Fruit fly (Drosophila melanogaster): ENCODE results near the gene CG11714.

CG11714 gene

dm6 chr3L:11492457-11492856 is 30.1 kb downstream of the CG11714 start:
- no peak for TF ChIP-seq CG17801 (GFP tag; optimal IDR thresholded peaks at IDR 0.05; ENCODE audit: partially characterized antibody)

- TF ChIP-seq CG17801 (GFP tag; optimal IDR thresholded peaks at IDR 0.05; ENCODE audit: partially characterized antibody), result no peak
Observed at dm6 chr3L:11491874-11492268, 30.6 kb downstream of the CG11714 start.

dm6 chr3L:11491222-11491873 is 31.2 kb downstream of the CG11714 start:
- TF ChIP-seq CG17801 (GFP tag; optimal IDR thresholded peaks at IDR 0.05; ENCODE audit: partially characterized antibody), result peak; percentile 82

- TF ChIP-seq CG17801 (GFP tag; optimal IDR thresholded peaks at IDR 0.05; ENCODE audit: partially characterized antibody), result no peak
Observed at dm6 chr3L:11490539-11490938, 32.0 kb downstream of the CG11714 start.

- no peak for TF ChIP-seq CG17801 (GFP tag; optimal IDR thresholded peaks at IDR 0.05; ENCODE audit: partially characterized antibody)
Observed at dm6 chr3L:11489489-11489888, 33.0 kb downstream of the CG11714 start.

dm6 chr3L:11488264-11488663 is 34.2 kb downstream of the CG11714 start:
- no peak for TF ChIP-seq CG17801 (GFP tag; optimal IDR thresholded peaks at IDR 0.05; ENCODE audit: partially characterized antibody)

dm6 chr3L:11487327-11487973 is 35.1 kb downstream of the CG11714 start, which contains the start of gene chrb:
chrb (plus strand) TSS chr3L:11487550.
- TF ChIP-seq CG17801 (GFP tag; optimal IDR thresholded peaks at IDR 0.05; ENCODE audit: partially characterized antibody), result peak; percentile 55

- TF ChIP-seq CG17801 (GFP tag; optimal IDR thresholded peaks at IDR 0.05; ENCODE audit: partially characterized antibody), result no peak
Observed at dm6 chr3L:11485956-11486609, 36.4 kb downstream of the CG11714 start.

- TF ChIP-seq CG17801 (GFP tag; optimal IDR thresholded peaks at IDR 0.05; ENCODE audit: partially characterized antibody), result no peak
Observed at dm6 chr3L:11484483-11484882, 38.0 kb downstream of the CG11714 start.

dm6 chr3L:11483135-11483534 is 39.4 kb downstream of the CG11714 start:
- TF ChIP-seq CG17801 (GFP tag; optimal IDR thresholded peaks at IDR 0.05; ENCODE audit: partially characterized antibody), result no peak

- TF ChIP-seq CG17801 (GFP tag; optimal IDR thresholded peaks at IDR 0.05; ENCODE audit: partially characterized antibody), result no peak
Observed at dm6 chr3L:11480304-11480703, 42.2 kb downstream of the CG11714 start.

- no peak for TF ChIP-seq CG17801 (GFP tag; optimal IDR thresholded peaks at IDR 0.05; ENCODE audit: partially characterized antibody)
Observed at dm6 chr3L:11474658-11475057, 47.9 kb downstream of the CG11714 start, which contains the start of gene Vha16-2. Vha16-2 (plus strand) TSS chr3L:11474958.

- TF ChIP-seq CG17801 (GFP tag; optimal IDR thresholded peaks at IDR 0.05; ENCODE audit: partially characterized antibody), result no peak
Observed at dm6 chr3L:11472991-11473390, 49.5 kb downstream of the CG11714 start, which contains the start of gene Vha16-3. Vha16-3 (plus strand) TSS chr3L:11473291.

dm6 chr3L:11472388-11472787 is 50.1 kb downstream of the CG11714 start:
- TF ChIP-seq CG17801 (GFP tag; optimal IDR thresholded peaks at IDR 0.05; ENCODE audit: partially characterized antibody), result no peak
